Fruit fly (Drosophila melanogaster) whole organism: ENCODE data around the gene CG14174.

Source experiments
- CG8478 ChIP-seq: fragments of >200 bp; optimal IDR thresholded peaks from 2 replicates; lab custom pipeline; 2018; ENCODE audit warnings: inconsistent platforms
- Dll ChIP-seq: fragments of >200 bp; optimal IDR thresholded peaks from 2 replicates; lab custom pipeline; 2017
- EcR ChIP-seq, 2 experiments: fragments of >200 bp; optimal IDR thresholded peaks; 2 replicates each; lab custom pipeline; 2017; ENCODE audit warnings: missing biosample characterization in 2 of 2, missing genetic modification characterization in 2 of 2, missing genetic modification reagents in 2 of 2
- pan ChIP-seq: fragments of >200 bp; optimal IDR thresholded peaks from 2 replicates; lab custom pipeline; 2017
- psq ChIP-seq: fragments of >200 bp; optimal IDR thresholded peaks from 2 replicates; lab custom pipeline; 2017
- usp ChIP-seq: fragments of >200 bp; optimal IDR thresholded peaks from 2 replicates; lab custom pipeline; 2017; ENCODE audit warnings: missing biosample characterization, missing genetic modification characterization, mixed read lengths

The CG14174 gene

dm6 chr3L:9716595-9716994 lies 2.5 kb upstream of the CG14174 start:
- no peak for TF ChIP-seq pan (lab: Kevin White, UChicago)

dm6 chr3L:9717101-9717500 lies 2.0 kb upstream of the CG14174 start:
- TF ChIP-seq Dll (lab: Kevin White, UChicago) (no peak), EcR (GFP tag; optimal IDR thresholded peaks at IDR 0.05; lab: Kevin White, UChicago) (no peak), psq (lab: Kevin White, UChicago) (no peak), CG8478 (lab: Kevin White, UChicago) (no peak)

- TF ChIP-seq pan (lab: Kevin White, UChicago) (no peak), EcR (GFP tag; optimal IDR thresholded peaks at IDR 0.05; lab: Kevin White, UChicago) (no peak), CG8478 (lab: Kevin White, UChicago) (no peak)
Measured at dm6 chr3L:9717839-9718238, 1.3 kb upstream of the CG14174 start.

dm6 chr3L:9720102-9720501 lies 974 bp downstream of the CG14174 start:
- no peak for TF ChIP-seq psq (lab: Kevin White, UChicago)
- TF ChIP-seq EcR (GFP tag; optimal IDR thresholded peaks at IDR 0.05; lab: Kevin White, UChicago), result no peak
- no peak for TF ChIP-seq Dll (lab: Kevin White, UChicago)
- no peak for TF ChIP-seq pan (lab: Kevin White, UChicago)

- TF ChIP-seq psq (lab: Kevin White, UChicago) (no peak), pan (lab: Kevin White, UChicago) (no peak), CG8478 (lab: Kevin White, UChicago) (no peak), Dll (lab: Kevin White, UChicago) (no peak), usp (GFP tag; lab: Kevin White, UChicago) (no peak), EcR (GFP tag; optimal IDR thresholded peaks at IDR 0.05; lab: Kevin White, UChicago) (no peak)
Measured at dm6 chr3L:9723108-9723507, 4.0 kb downstream of the CG14174 start, which contains the start of the genes nbs and defl. nbs (minus strand) TSS chr3L:9723194. defl (plus strand) TSS chr3L:9723423.

- TF ChIP-seq EcR (GFP tag; optimal IDR thresholded peaks at IDR 0.05; lab: Kevin White, UChicago), result no peak
- TF ChIP-seq Dll (lab: Kevin White, UChicago), result no peak
- TF ChIP-seq usp (GFP tag; lab: Kevin White, UChicago), result no peak
- TF ChIP-seq psq (lab: Kevin White, UChicago), result no peak
- TF ChIP-seq pan (lab: Kevin White, UChicago), result no peak
- TF ChIP-seq CG8478 (lab: Kevin White, UChicago), result no peak
Measured at dm6 chr3L:9726707-9727106, 7.6 kb downstream of the CG14174 start, which contains the start of gene Naa60. Naa60 (plus strand) TSS chr3L:9726895.

dm6 chr3L:9729795-9730421 lies 10.8 kb downstream of the CG14174 start, which contains the start of gene ATPsynB:
ATPsynB (plus strand) TSS chr3L:9729999.
- TF ChIP-seq EcR (GFP tag; optimal IDR thresholded peaks at IDR 0.05; lab: Kevin White, UChicago) (no peak), pan (lab: Kevin White, UChicago) (no peak), usp (GFP tag; lab: Kevin White, UChicago) (no peak), CG8478 (lab: Kevin White, UChicago) (no peak), psq (lab: Kevin White, UChicago) (no peak), Dll (lab: Kevin White, UChicago) (no peak)

- TF ChIP-seq CG8478 (lab: Kevin White, UChicago) (no peak), pan (lab: Kevin White, UChicago) (no peak), Dll (lab: Kevin White, UChicago) (no peak), usp (GFP tag; lab: Kevin White, UChicago) (no peak), psq (lab: Kevin White, UChicago) (no peak), EcR (GFP tag; optimal IDR thresholded peaks at IDR 0.05; lab: Kevin White, UChicago) (no peak)
Measured at dm6 chr3L:9733563-9733962, 14.4 kb downstream of the CG14174 start, which contains the start of gene CG6749. CG6749 (minus strand) TSS chr3L:9733807.

- no peak for TF ChIP-seq EcR (GFP tag; optimal IDR thresholded peaks at IDR 0.05; lab: Kevin White, UChicago)
- no peak for TF ChIP-seq pan (lab: Kevin White, UChicago)
- no peak for TF ChIP-seq usp (GFP tag; lab: Kevin White, UChicago)
- TF ChIP-seq CG8478 (lab: Kevin White, UChicago), result no peak
- TF ChIP-seq psq (lab: Kevin White, UChicago), result no peak
- TF ChIP-seq Dll (lab: Kevin White, UChicago), result no peak
Measured at dm6 chr3L:9739629-9740028, 20.5 kb downstream of the CG14174 start.

dm6 chr3L:9742342-9742741 lies 23.2 kb downstream of the CG14174 start:
- no peak for TF ChIP-seq pan (lab: Kevin White, UChicago)
- TF ChIP-seq EcR (GFP tag; optimal IDR thresholded peaks at IDR 0.05; lab: Kevin White, UChicago), result no peak
- TF ChIP-seq psq (lab: Kevin White, UChicago), result no peak
- TF ChIP-seq usp (GFP tag; lab: Kevin White, UChicago), result no peak
- no peak for TF ChIP-seq Dll (lab: Kevin White, UChicago)
- no peak for TF ChIP-seq CG8478 (lab: Kevin White, UChicago)

dm6 chr3L:9744060-9744549 lies 25.0 kb downstream of the CG14174 start:
- TF ChIP-seq Dll (lab: Kevin White, UChicago), result no peak
- no peak for TF ChIP-seq usp (GFP tag; lab: Kevin White, UChicago)
- no peak for TF ChIP-seq CG8478 (lab: Kevin White, UChicago)
- no peak for TF ChIP-seq EcR (GFP tag; optimal IDR thresholded peaks at IDR 0.05; lab: Kevin White, UChicago)
- no peak for TF ChIP-seq psq (lab: Kevin White, UChicago)
- TF ChIP-seq pan (lab: Kevin White, UChicago), result no peak

dm6 chr3L:9745393-9745792 lies 26.3 kb downstream of the CG14174 start:
- TF ChIP-seq usp (GFP tag; lab: Kevin White, UChicago) (no peak), psq (lab: Kevin White, UChicago) (no peak), pan (lab: Kevin White, UChicago) (no peak), CG8478 (lab: Kevin White, UChicago) (no peak), EcR (GFP tag; optimal IDR thresholded peaks at IDR 0.05; lab: Kevin White, UChicago) (no peak), Dll (lab: Kevin White, UChicago) (no peak)
